Worm (Caenorhabditis elegans) whole organism, L2 larva: ENCODE results near the gene T27A10.6.

Experiments used
- ama-1 ChIP-seq: fragments of 150-350 bp; optimal IDR thresholded peaks from 2 replicates; lab custom pipeline; 2018; ENCODE audit warnings: inconsistent platforms
- ceh-16 ChIP-seq: fragments of 150-350 bp; optimal IDR thresholded peaks from 2 replicates; lab custom pipeline; 2014; ENCODE audit warnings: missing biosample characterization, missing genetic modification characterization
- elt-1 ChIP-seq: fragments of 150-350 bp; optimal IDR thresholded peaks from 2 replicates; lab custom pipeline; 2014; ENCODE audit warnings: missing biosample characterization, missing genetic modification characterization
- elt-3 ChIP-seq: sonication (generic microtip); optimal IDR thresholded peaks from 2 replicates; lab custom pipeline; 2017; ENCODE audit warnings: missing biosample characterization, missing genetic modification characterization
- fos-1 ChIP-seq: fragments of 150-350 bp; optimal IDR thresholded peaks from 2 replicates; lab custom pipeline; 2014; ENCODE audit warnings: missing biosample characterization, missing genetic modification characterization
- lsy-2 ChIP-seq, 2 experiments: fragments of 150-350 bp in 1 of 2; sonication (generic microtip) in 1 of 2; optimal IDR thresholded peaks; 2 replicates each; lab custom pipeline; 2014 to 2017; ENCODE audit warnings: missing biosample characterization in 2 of 2, missing genetic modification characterization in 2 of 2
- nhr-10 ChIP-seq: sonication (generic microtip); optimal IDR thresholded peaks from 2 replicates; lab custom pipeline; 2017; ENCODE audit warnings: missing biosample characterization, missing genetic modification characterization
- nhr-23 ChIP-seq: fragments of 150-350 bp; optimal IDR thresholded peaks from 2 replicates; lab custom pipeline; 2014; ENCODE audit warnings: missing biosample characterization, missing genetic modification reagents, missing genetic modification characterization
- nhr-237 ChIP-seq: fragments of 150-350 bp; optimal IDR thresholded peaks from 2 replicates; lab custom pipeline; 2014; ENCODE audit warnings: missing biosample characterization, missing genetic modification characterization
- nhr-25 ChIP-seq: fragments of 150-350 bp; sonication (generic microtip); optimal IDR thresholded peaks from 3 replicates; lab custom pipeline; 2014; ENCODE audit warnings: missing biosample characterization, missing genetic modification characterization
- snpc-4 ChIP-seq: fragments of 150-350 bp; optimal IDR thresholded peaks from 2 replicates; lab custom pipeline; 2014; ENCODE audit warnings: missing biosample characterization, missing genetic modification characterization
- unc-55 ChIP-seq: fragments of 150-350 bp; sonication (generic microtip); optimal IDR thresholded peaks from 3 replicates; lab custom pipeline; 2014; ENCODE audit warnings: missing biosample characterization, missing genetic modification reagents, missing genetic modification characterization
- unc-62 ChIP-seq: fragments of 150-350 bp; optimal IDR thresholded peaks from 2 replicates; lab custom pipeline; 2014; ENCODE audit warnings: missing biosample characterization, missing genetic modification reagents, missing genetic modification characterization
- ztf-4 ChIP-seq: fragments of 150-350 bp; optimal IDR thresholded peaks from 2 replicates; lab custom pipeline; 2014; ENCODE audit warnings: missing biosample characterization, missing genetic modification characterization

- TF ChIP-seq unc-55 (GFP tag; lab: Kevin White, UChicago) (no peak), unc-62 (GFP tag; lab: Kevin White, UChicago) (no peak), lsy-2 (tag; optimal IDR thresholded peaks at IDR 0.05; lab: Kevin White, UChicago) (no peak), fos-1 (no peak), elt-3 (tag; lab: Kevin White, UChicago) (no peak), elt-1 (tag; lab: Kevin White, UChicago) (no peak), ztf-4 (tag; lab: Kevin White, UChicago) (no peak), nhr-10 (tag; lab: Kevin White, UChicago) (no peak), ama-1 (lab: Kevin White, UChicago) (no peak), ceh-16 (tag; lab: Kevin White, UChicago) (no peak), nhr-237 (tag; lab: Kevin White, UChicago) (no peak), snpc-4 (tag; lab: Kevin White, UChicago) (no peak), nhr-23 (tag; lab: Kevin White, UChicago) (no peak), nhr-25 (tag; lab: Kevin White, UChicago) (no peak)
These were observed at the start of gene T27A10.6 for ce11 chrX:3596303-3596772.
